Fruit fly (Drosophila melanogaster) whole organism: Measurements from ENCODE around the gene Lrpprc2.

Experiments used
- Dll ChIP-seq: fragments of >200 bp; optimal IDR thresholded peaks from 2 replicates; lab custom pipeline; 2017
- psq ChIP-seq: fragments of >200 bp; optimal IDR thresholded peaks from 2 replicates; lab custom pipeline; 2017

dm6 chrX:1476848-1477247 is 16.4 kb upstream of the Lrpprc2 start, which contains the start of the genes Rab27 and mei-38:
- TF ChIP-seq psq (lab: Kevin White, UChicago) (no peak), Dll (lab: Kevin White, UChicago) (no peak)
